Worm (Caenorhabditis elegans) whole organism, L1 larva: ENCODE measurements around the gene F59A7.2.

Source experiments
- F16B12.6 ChIP-seq: fragments of 150-350 bp; optimal IDR thresholded peaks from 2 replicates; lab custom pipeline; 2014; ENCODE audit warnings: missing biosample characterization, missing genetic modification characterization
- lin-15B ChIP-seq: fragments of 150-350 bp; sonication (generic microtip); optimal IDR thresholded peaks from 3 replicates; lab custom pipeline; 2014; ENCODE audit warnings: missing biosample characterization, missing genetic modification characterization
- lin-39 ChIP-seq: fragments of 150-350 bp; optimal IDR thresholded peaks from 2 replicates; lab custom pipeline; 2014; ENCODE audit warnings: missing biosample characterization, missing genetic modification reagents, missing genetic modification characterization
- mep-1 ChIP-seq: fragments of 150-350 bp; optimal IDR thresholded peaks from 2 replicates; lab custom pipeline; 2014; ENCODE audit warnings: missing biosample characterization, missing genetic modification characterization
- nhr-71 ChIP-seq: sonication (generic microtip); optimal IDR thresholded peaks from 2 replicates; lab custom pipeline; 2016; ENCODE audit warnings: mild to moderate bottlenecking, missing genetic modification characterization, moderate library complexity, missing compliant biosample characterization
- nhr-76 ChIP-seq: sonication (generic microtip); optimal IDR thresholded peaks from 2 replicates; lab custom pipeline; 2017; ENCODE audit warnings: missing biosample characterization, missing genetic modification characterization
- nhr-84 ChIP-seq: sonication (generic microtip); optimal IDR thresholded peaks from 2 replicates; lab custom pipeline; 2017; ENCODE audit warnings: missing biosample characterization, missing genetic modification characterization
- nhr-85 ChIP-seq: sonication (generic microtip); peaks from one replicate; lab custom pipeline; 2016; ENCODE audit warnings: missing genetic modification characterization, inconsistent platforms, missing compliant biosample characterization
- skn-1 ChIP-seq: fragments of 150-350 bp; optimal IDR thresholded peaks from 2 replicates; lab custom pipeline; 2014; ENCODE audit warnings: missing biosample characterization, missing genetic modification characterization
- sptf-1 ChIP-seq: fragments of 150-350 bp; optimal IDR thresholded peaks from 2 replicates; lab custom pipeline; 2014; ENCODE audit warnings: missing biosample characterization, missing genetic modification characterization
- tlp-1 ChIP-seq: fragments of 150-350 bp; optimal IDR thresholded peaks from 2 replicates; lab custom pipeline; 2014; ENCODE audit warnings: missing biosample characterization, missing genetic modification characterization

DNA sequence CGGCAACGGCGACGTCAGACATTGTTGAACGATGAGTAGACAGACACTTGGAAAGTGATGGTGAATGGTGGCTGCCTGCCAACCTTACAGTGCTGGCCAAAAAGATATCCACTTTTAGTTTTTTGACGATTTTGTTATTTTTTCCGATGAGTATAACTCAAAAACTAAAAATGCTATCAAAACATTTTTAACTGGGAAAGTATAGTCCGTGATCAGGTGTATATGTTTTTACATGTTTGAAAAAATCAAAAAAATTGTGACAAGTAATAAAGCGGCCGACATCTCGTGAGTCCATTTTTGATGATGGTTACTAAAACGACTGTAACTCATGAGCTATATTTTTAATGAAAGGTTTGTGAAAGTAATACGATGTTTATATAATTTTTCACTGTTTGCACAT lies 15.1 kb upstream of the F59A7.2 start, which contains the start of gene hil-6:
- TF ChIP-seq sptf-1 (no peak), nhr-71 (no peak), lin-39 (tag; lab: Kevin White, UChicago) (no peak), mep-1 (tag; lab: Kevin White, UChicago) (no peak), skn-1 (tag; lab: Kevin White, UChicago) (no peak), nhr-85 (no peak), tlp-1 (tag; lab: Kevin White, UChicago) (no peak), nhr-76 (tag; lab: Kevin White, UChicago) (no peak), lin-15B (no peak), F16B12.6 (tag; lab: Kevin White, UChicago) (no peak), nhr-84 (tag; lab: Kevin White, UChicago) (no peak)
